Worm (Caenorhabditis elegans) whole organism, L4 larva: Measurements from ENCODE around the gene T25C12.3.
A peak's percentile ranks its signal among the peaks of the same experiment; 100 is the strongest.

ENCODE experiments used
- F37D6.2 ChIP-seq: sonication (generic microtip); optimal IDR thresholded peaks from 2 replicates; lab custom pipeline; 2016; ENCODE audit warnings: mild to moderate bottlenecking, missing genetic modification characterization, missing compliant biosample characterization
- F49E8.2 ChIP-seq: sonication (generic microtip); optimal IDR thresholded peaks from 2 replicates; lab custom pipeline; 2016; ENCODE audit warnings: missing compliant biosample characterization, mild to moderate bottlenecking, missing genetic modification characterization, borderline replicate concordance
- T20F7.1 ChIP-seq: fragments of 200-800 bp; sonication (Bioruptor generic); optimal IDR thresholded peaks from 2 replicates; lab custom pipeline; 2018; ENCODE audit warnings: mild to moderate bottlenecking, missing genetic modification characterization, missing compliant biosample characterization
- daf-12 ChIP-seq: fragments of 150-350 bp; optimal IDR thresholded peaks from 2 replicates; lab custom pipeline; 2014; ENCODE audit warnings: missing biosample characterization, missing genetic modification reagents, missing genetic modification characterization
- daf-16 ChIP-seq, 3 experiments: sonication (generic microtip); optimal IDR thresholded peaks; 2 replicates each; lab custom pipeline; 2016 to 2017; ENCODE audit warnings: missing genetic modification characterization in 3 of 3, missing genetic modification reagents in 3 of 3, mild to moderate bottlenecking in 2 of 3, missing compliant biosample characterization in 2 of 3, missing biosample characterization in 1 of 3, moderate library complexity in 1 of 3
- dmd-6 ChIP-seq: fragments of 200-800 bp; sonication (Bioruptor generic); IDR thresholded peaks from 2 replicates; pipeline ENCODE4 v1.3.6; 2022; ENCODE audit warnings: missing genetic modification reagents, missing genetic modification characterization, missing compliant biosample characterization
- dve-1 ChIP-seq: sonication (generic microtip); optimal IDR thresholded peaks from 2 replicates; lab custom pipeline; 2017; ENCODE audit warnings: antibody characterized with exemption, mild to moderate bottlenecking, missing genetic modification characterization, missing compliant biosample characterization; ENCODE audit not compliant: insufficient read depth
- fos-1 ChIP-seq: fragments of 150-350 bp; optimal IDR thresholded peaks from 2 replicates; lab custom pipeline; 2014; ENCODE audit warnings: missing biosample characterization, missing genetic modification characterization
- gei-8 ChIP-seq: fragments of 200-800 bp; sonication (Bioruptor generic); optimal IDR thresholded peaks from 2 replicates; lab custom pipeline; 2018; ENCODE audit warnings: mild to moderate bottlenecking, missing genetic modification characterization, missing compliant biosample characterization
- hlh-11 ChIP-seq: fragments of 200-800 bp; sonication (Bioruptor generic); optimal IDR thresholded peaks from 2 replicates; lab custom pipeline; 2018; ENCODE audit warnings: mild to moderate bottlenecking, missing genetic modification characterization, missing compliant biosample characterization
- hmg-1.1 ChIP-seq: fragments of 200-800 bp; sonication (Bioruptor generic); IDR thresholded peaks from 2 replicates; pipeline ENCODE4 v1.3.6; 2022; ENCODE audit warnings: missing genetic modification reagents, missing genetic modification characterization, missing compliant biosample characterization
- lin-1 ChIP-seq: fragments of 200-800 bp; sonication (Bioruptor generic); IDR thresholded peaks from 2 replicates; pipeline ENCODE4 v1.3.6; 2022; ENCODE audit warnings: missing genetic modification reagents, missing genetic modification characterization, missing compliant biosample characterization
- lin-29 ChIP-seq: fragments of 200-800 bp; sonication (Bioruptor generic); IDR thresholded peaks from 2 replicates; pipeline ENCODE4 v1.3.6; 2022; ENCODE audit warnings: missing genetic modification reagents, missing genetic modification characterization, missing compliant biosample characterization
- lin-39 ChIP-seq: fragments of 150-350 bp; optimal IDR thresholded peaks from 2 replicates; lab custom pipeline; 2014; ENCODE audit warnings: missing biosample characterization, missing genetic modification reagents, missing genetic modification characterization
- madf-9 ChIP-seq: fragments of 200-800 bp; sonication (Bioruptor generic); conservative IDR thresholded peaks from 2 replicates; pipeline ENCODE4 v1.3.6; 2022; ENCODE audit warnings: missing genetic modification reagents, missing genetic modification characterization, missing compliant biosample characterization
- mdl-1 ChIP-seq, 2 experiments: fragments of 150-350 bp in 1 of 2; sonication (generic microtip) in 1 of 2; optimal IDR thresholded peaks; 2 replicates each; lab custom pipeline; 2014 to 2017; ENCODE audit warnings: missing biosample characterization in 2 of 2, missing genetic modification characterization in 2 of 2
- mdt-29 ChIP-seq: fragments of 200-800 bp; sonication (Bioruptor generic); IDR thresholded peaks from 2 replicates; pipeline ENCODE4 v1.3.6; 2022; ENCODE audit warnings: missing genetic modification reagents, missing genetic modification characterization, missing compliant biosample characterization
- mep-1 ChIP-seq: fragments of 150-350 bp; sonication (generic microtip); optimal IDR thresholded peaks from 3 replicates; lab custom pipeline; 2014; ENCODE audit warnings: missing biosample characterization, missing genetic modification characterization
- mes-2 ChIP-seq: sonication (generic microtip); optimal IDR thresholded peaks from 2 replicates; lab custom pipeline; 2016; ENCODE audit warnings: missing genotype, mild to moderate bottlenecking, missing genetic modification characterization, missing compliant biosample characterization; ENCODE audit not compliant: poor library complexity, severe bottlenecking
- mxl-3 ChIP-seq: fragments of 200-800 bp; sonication (Bioruptor generic); optimal IDR thresholded peaks from 2 replicates; lab custom pipeline; 2018; ENCODE audit warnings: mild to moderate bottlenecking, missing genetic modification characterization, missing compliant biosample characterization
- nhr-102 ChIP-seq: sonication (generic microtip); optimal IDR thresholded peaks from 2 replicates; lab custom pipeline; 2016; ENCODE audit warnings: mild to moderate bottlenecking, missing genetic modification characterization, moderate library complexity, missing compliant biosample characterization
- nhr-25 ChIP-seq: sonication (generic microtip); optimal IDR thresholded peaks from 2 replicates; lab custom pipeline; 2017; ENCODE audit warnings: missing genetic modification characterization, mild to moderate bottlenecking, missing compliant biosample characterization, antibody characterized with exemption, moderate library complexity, borderline replicate concordance; ENCODE audit not compliant: insufficient read depth
- nhr-28 ChIP-seq: fragments of 150-350 bp; optimal IDR thresholded peaks from 2 replicates; lab custom pipeline; 2014; ENCODE audit warnings: missing biosample characterization, missing genetic modification characterization
- nhr-77 ChIP-seq: fragments of 150-350 bp; optimal IDR thresholded peaks from 2 replicates; lab custom pipeline; 2014; ENCODE audit warnings: missing biosample characterization, missing genetic modification characterization
- pha-4 ChIP-seq, 2 experiments: fragments of 150-350 bp in 1 of 2; fragments of 200-800 bp in 1 of 2; sonication (Bioruptor generic) in 1 of 2; IDR thresholded peaks in 1 of 2; optimal IDR thresholded peaks in 1 of 2; 2 replicates each; pipeline versions ENCODE4 v1.3.6 to Lab custom; 2014 to 2022; ENCODE audit warnings: missing genetic modification characterization in 2 of 2, missing genetic modification reagents in 2 of 2, missing biosample characterization in 1 of 2, missing compliant biosample characterization in 1 of 2
- php-3 ChIP-seq: fragments of 200-800 bp; sonication (Bioruptor generic); IDR thresholded peaks from 2 replicates; pipeline ENCODE4 v1.3.6; 2022; ENCODE audit warnings: missing genetic modification reagents, missing genetic modification characterization, missing compliant biosample characterization
- pqm-1 ChIP-seq: sonication (generic microtip); optimal IDR thresholded peaks from 2 replicates; lab custom pipeline; 2017; ENCODE audit warnings: missing biosample characterization, missing genetic modification characterization
- skn-1 ChIP-seq: fragments of 150-350 bp; optimal IDR thresholded peaks from 2 replicates; lab custom pipeline; 2014; ENCODE audit warnings: missing biosample characterization, missing genetic modification characterization
- spr-3 ChIP-seq: fragments of 200-800 bp; sonication (Bioruptor generic); optimal IDR thresholded peaks from 2 replicates; lab custom pipeline; 2018; ENCODE audit warnings: mild to moderate bottlenecking, missing genetic modification characterization, missing compliant biosample characterization
- tra-1 ChIP-seq: fragments of 200-800 bp; sonication (Bioruptor generic); IDR thresholded peaks from 2 replicates; pipeline ENCODE4 v1.3.6; 2022; ENCODE audit warnings: missing genetic modification reagents, missing genetic modification characterization, missing compliant biosample characterization
- unc-62 ChIP-seq, 3 experiments: fragments of 150-350 bp in 1 of 3; sonication (generic microtip); optimal IDR thresholded peaks in 2 of 3; peaks in 1 of 3; 1 replicate in 1 of 3; 2 replicates in 2 of 3; lab custom pipeline; 2014 to 2017; ENCODE audit warnings: missing biosample characterization in 3 of 3, missing genetic modification characterization in 3 of 3, missing genetic modification reagents in 3 of 3, missing genotype in 1 of 3
- vab-7 ChIP-seq: fragments of 200-800 bp; sonication (Bioruptor generic); IDR thresholded peaks from 2 replicates; pipeline ENCODE4 v1.3.6; 2022; ENCODE audit warnings: missing genetic modification reagents, missing genetic modification characterization, missing compliant biosample characterization

The T25C12.3 gene

DNA sequence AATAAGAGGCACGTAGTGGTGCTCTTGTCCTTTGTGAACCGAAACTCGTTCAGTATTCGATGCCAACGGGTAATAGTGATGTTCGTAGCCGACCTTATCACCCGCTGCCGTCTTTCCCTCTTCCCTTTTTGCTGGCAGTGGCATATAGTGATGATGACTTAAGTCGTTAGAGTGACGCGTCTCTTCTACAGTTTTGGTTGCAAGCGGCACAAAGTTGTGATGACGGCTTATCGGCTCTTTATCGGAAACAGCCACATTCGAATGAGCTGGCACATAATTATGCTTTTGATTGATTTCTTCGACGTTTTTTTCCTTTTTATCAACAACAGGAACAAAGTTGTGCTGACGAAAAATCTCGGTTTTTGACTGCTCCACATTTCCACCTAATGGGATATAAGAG is 15.6 kb upstream of the T25C12.3 start (continued):
- peak; percentile 87 for TF ChIP-seq dve-1 (tag; lab: Kevin White, UChicago)
- TF ChIP-seq dmd-6, result peak; percentile 93
- TF ChIP-seq nhr-25, result no peak
- 0 out of 2 replicates have a peak, but pooled peaks have one; percentile 15 for TF ChIP-seq madf-9
- peak; percentile 91 for TF ChIP-seq php-3 (GFP tag; lab: Robert Waterston, UW)
- TF ChIP-seq lin-39 (tag; lab: Kevin White, UChicago), result no peak
- no peak for TF ChIP-seq mes-2 (tag; lab: Kevin White, UChicago)
- peak; percentile 57 for TF ChIP-seq mxl-3 (GFP tag; lab: Kevin White, UChicago)
- peak; percentile 94 for TF ChIP-seq nhr-28 (tag; lab: Kevin White, UChicago)
- TF ChIP-seq tra-1 (GFP tag; lab: Robert Waterston, UW), result peak; percentile 69
- TF ChIP-seq F49E8.2 (tag; lab: Kevin White, UChicago), result no peak

DNA sequence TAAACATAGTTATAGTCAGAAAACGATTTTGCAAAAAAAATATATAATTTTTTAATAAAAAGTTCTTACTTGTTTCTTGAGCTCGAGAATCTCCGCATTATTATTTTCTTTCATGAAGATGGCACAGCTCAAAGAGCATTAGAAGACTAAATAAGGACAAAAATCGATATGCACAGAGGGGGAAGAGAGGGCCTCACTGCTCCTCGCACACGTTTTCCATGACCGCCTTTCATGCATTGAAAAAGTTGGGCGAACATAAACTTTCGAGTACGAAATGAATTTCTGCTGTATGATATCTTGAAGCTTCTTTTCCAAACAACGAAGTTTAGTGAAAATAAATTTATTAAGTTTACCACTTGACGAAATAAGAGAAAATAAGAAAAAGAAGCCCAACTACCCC is 11.4 kb upstream of the T25C12.3 start, which contains the start of gene ccdc-149:
TSS of gene ccdc-149 (minus strand) at position 221 of the 400 bp plus-strand sequence.
- TF ChIP-seq daf-16 (GFP tag; optimal IDR thresholded peaks at IDR 0.05; lab: Kevin White, UChicago) (no peak), daf-16 (tag; optimal IDR thresholded peaks at IDR 0.05; lab: Kevin White, UChicago) (peak; percentile 13), tra-1 (GFP tag; lab: Robert Waterston, UW) (0 out of 2 replicates have a peak, but pooled peaks have one; percentile 27), lin-1 (GFP tag; lab: Robert Waterston, UW) (0 out of 2 replicates have a peak, but pooled peaks have one; percentile 20), spr-3 (no peak), F37D6.2 (tag; lab: Kevin White, UChicago) (no peak), hmg-1.1 (GFP tag; lab: Robert Waterston, UW) (0 out of 2 replicates have a peak, but pooled peaks have one; percentile 27), dmd-6 (peak; percentile 5; the same call in 1 of the 2 replicates), nhr-102 (tag; lab: Kevin White, UChicago) (peak; percentile 7), mep-1 (tag; lab: Kevin White, UChicago) (peak; percentile 25)

DNA sequence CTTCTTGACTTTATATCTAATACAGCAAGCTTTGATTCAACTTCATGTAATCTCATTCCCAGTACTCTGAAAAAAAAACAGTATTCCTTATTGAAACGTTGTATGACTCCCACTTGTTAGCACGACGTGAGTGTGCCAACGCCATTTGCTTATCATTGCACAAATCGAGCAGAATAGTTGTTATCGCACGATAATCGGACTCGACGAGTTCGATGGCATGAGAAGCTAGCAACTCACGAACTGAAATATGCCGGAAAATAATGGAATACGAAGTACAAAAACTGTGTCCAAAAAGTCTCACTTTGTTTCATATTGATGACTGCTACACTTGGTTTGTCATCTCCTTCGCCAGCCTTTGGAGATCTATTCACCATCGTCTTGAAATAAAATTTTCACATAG is 9.7 kb upstream of the T25C12.3 start:
- no peak for TF ChIP-seq daf-16 (GFP tag; optimal IDR thresholded peaks at IDR 0.05; lab: Kevin White, UChicago)
- TF ChIP-seq daf-16 (tag; optimal IDR thresholded peaks at IDR 0.05; lab: Kevin White, UChicago), result peak; percentile 81
- TF ChIP-seq dmd-6, result peak; percentile 81
- peak; percentile 39 for TF ChIP-seq nhr-77 (tag; lab: Kevin White, UChicago)
- TF ChIP-seq hlh-11, result peak; percentile 69
- TF ChIP-seq tra-1 (GFP tag; lab: Robert Waterston, UW), result 0 out of 2 replicates have a peak, but pooled peaks have one; percentile 17
- TF ChIP-seq pqm-1, result peak; percentile 96
- TF ChIP-seq dve-1 (tag; lab: Kevin White, UChicago), result peak; percentile 57
- peak in 1 of 2 experiments; percentile 24 for TF ChIP-seq mdl-1 (tag; optimal IDR thresholded peaks at IDR 0.05; lab: Kevin White, UChicago)
- peak in 1 of 2 experiments; percentile 54 for TF ChIP-seq unc-62 (GFP tag; optimal IDR thresholded peaks at IDR 0.05 in 1 of 2; lab: Kevin White, UChicago)
- no peak for TF ChIP-seq unc-62 (tag; optimal IDR thresholded peaks at IDR 0.05; lab: Kevin White, UChicago)
- no peak for TF ChIP-seq daf-12
- peak; percentile 90 for TF ChIP-seq nhr-28 (tag; lab: Kevin White, UChicago)
- no peak for TF ChIP-seq mdt-29 (GFP tag; lab: Robert Waterston, UW)
- TF ChIP-seq php-3 (GFP tag; lab: Robert Waterston, UW), result 0 out of 2 replicates have a peak, but pooled peaks have one; percentile 26
- TF ChIP-seq gei-8 (GFP tag; lab: Kevin White, UChicago), result no peak
- TF ChIP-seq lin-1 (GFP tag; lab: Robert Waterston, UW), result 0 out of 2 replicates have a peak, but pooled peaks have one; percentile 24
- TF ChIP-seq pha-4 (GFP tag; IDR thresholded peaks at IDR 0.05; lab: Robert Waterston, UW), result no peak
- no peak for TF ChIP-seq pha-4 (tag; optimal IDR thresholded peaks at IDR 0.05; lab: Kevin White, UChicago)
- no peak for TF ChIP-seq T20F7.1 (GFP tag; lab: Kevin White, UChicago)
- peak; percentile 34 for TF ChIP-seq mxl-3 (GFP tag; lab: Kevin White, UChicago)
- no peak for TF ChIP-seq skn-1 (tag; lab: Kevin White, UChicago)

ce11 chrX:11507836-11508235 is 8.0 kb upstream of the T25C12.3 start:
- TF ChIP-seq lin-29 (no peak), vab-7 (GFP tag; lab: Robert Waterston, UW) (no peak), fos-1 (tag; lab: Kevin White, UChicago) (no peak), unc-62 (GFP tag; optimal IDR thresholded peaks at IDR 0.05 in 1 of 2; lab: Kevin White, UChicago) (peak in 1 of 2 experiments; percentile 91), unc-62 (tag; optimal IDR thresholded peaks at IDR 0.05; lab: Kevin White, UChicago) (no peak)
